Fruit fly (Drosophila melanogaster) whole organism, prepupa: ENCODE data around the gene pros.

Experiments used
- CG11762 ChIP-seq: fragments of 200-800 bp; sonication (Bioruptor generic); optimal IDR thresholded peaks from 3 replicates; lab custom pipeline; 2016; ENCODE audit warnings: missing biosample characterization, missing genetic modification characterization; ENCODE audit not compliant: insufficient read depth
- CG31627 ChIP-seq: fragments of 200-800 bp; sonication (Bioruptor generic); optimal IDR thresholded peaks from 3 replicates; lab custom pipeline; 2016; ENCODE audit warnings: missing biosample characterization, missing genetic modification characterization
- CG32006 ChIP-seq: fragments of 200-800 bp; sonication (Bioruptor generic); optimal IDR thresholded peaks from 3 replicates; lab custom pipeline; 2017; ENCODE audit warnings: missing biosample characterization, mild to moderate bottlenecking, missing genetic modification characterization
- CG34406 ChIP-seq: fragments of 200-800 bp; sonication (Bioruptor generic); optimal IDR thresholded peaks from 3 replicates; lab custom pipeline; 2016; ENCODE audit warnings: missing biosample characterization, missing genetic modification characterization
- CG8119 ChIP-seq: fragments of 200-800 bp; sonication (Bioruptor generic); IDR thresholded peaks from 3 replicates; pipeline ENCODE4 v1.3.6; 2022; ENCODE audit warnings: missing biosample characterization, missing genetic modification characterization
- OdsH ChIP-seq: fragments of 200-800 bp; sonication (Bioruptor generic); optimal IDR thresholded peaks from 3 replicates; lab custom pipeline; 2016; ENCODE audit warnings: missing biosample characterization, missing genetic modification characterization
- eg ChIP-seq: fragments of 200-800 bp; sonication (Bioruptor generic); IDR thresholded peaks from 3 replicates; pipeline ENCODE4 v1.3.6; 2022; ENCODE audit warnings: missing biosample characterization, missing genetic modification characterization
- fd59A ChIP-seq: fragments of 200-800 bp; sonication (Bioruptor generic); optimal IDR thresholded peaks from 2 replicates; lab custom pipeline; 2017; ENCODE audit warnings: missing biosample characterization, mild to moderate bottlenecking, missing genetic modification characterization, missing genetic modification reagents
- pdm3 ChIP-seq: fragments of 200-800 bp; sonication (Bioruptor generic); optimal IDR thresholded peaks from 3 replicates; lab custom pipeline; 2016; ENCODE audit warnings: missing biosample characterization, missing genetic modification characterization
- ss ChIP-seq, 2 experiments: fragments of 200-800 bp; sonication (Bioruptor generic); optimal IDR thresholded peaks; 2 replicates in 1 of 2; 3 replicates in 1 of 2; lab custom pipeline; 2017 to 2018; ENCODE audit warnings: mild to moderate bottlenecking in 2 of 2, missing biosample characterization in 2 of 2, missing genetic modification characterization in 2 of 2, moderate library complexity in 1 of 2

DNA sequence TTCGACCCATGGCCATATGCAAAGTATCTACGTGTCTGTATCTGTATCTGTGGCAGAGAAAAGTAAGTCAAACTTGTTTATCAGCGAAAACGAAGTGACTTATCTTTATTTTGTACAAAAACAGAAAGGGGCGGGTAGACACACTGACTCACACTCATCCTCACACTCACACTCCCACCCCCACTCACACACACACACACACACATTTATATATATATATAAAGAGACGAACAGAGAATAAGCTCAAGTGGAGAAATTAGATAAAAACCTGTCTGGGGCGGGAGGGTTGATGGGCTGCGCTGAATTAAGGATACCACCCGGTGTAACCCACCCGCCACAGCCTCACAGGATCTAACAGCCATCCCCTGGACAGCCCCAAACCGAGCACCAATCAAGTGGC is 42.5 kb downstream of the pros start:
- no peak for TF ChIP-seq CG11762
- TF ChIP-seq fd59A (GFP tag; lab: Kevin White, UChicago), result no peak
- TF ChIP-seq CG31627 (GFP tag; lab: Kevin White, UChicago), result no peak
- no peak for TF ChIP-seq ss (GFP tag; optimal IDR thresholded peaks at IDR 0.05; lab: Kevin White, UChicago)
- TF ChIP-seq pdm3 (GFP tag; lab: Kevin White, UChicago), result no peak
- TF ChIP-seq OdsH, result no peak
- no peak for TF ChIP-seq CG34406 (GFP tag; lab: Kevin White, UChicago)
- no peak for TF ChIP-seq CG32006
- TF ChIP-seq eg (GFP tag; lab: Robert Waterston, UW), result no peak
- TF ChIP-seq CG8119 (GFP tag; lab: Robert Waterston, UW), result no peak
